Fruit fly (Drosophila melanogaster): ENCODE measurements around the gene Srp54.

Gene Srp54

dm6 chr2L:9943521-9943920 lies 30.8 kb downstream of the Srp54 start:
- TF ChIP-seq CG17801 (GFP tag; optimal IDR thresholded peaks at IDR 0.05; ENCODE audit: partially characterized antibody) = no peak

dm6 chr2L:9945086-9945485 lies 32.4 kb downstream of the Srp54 start:
- no peak for TF ChIP-seq CG17801 (GFP tag; optimal IDR thresholded peaks at IDR 0.05; ENCODE audit: partially characterized antibody)

dm6 chr2L:9946051-9946450 lies 33.3 kb downstream of the Srp54 start:
- TF ChIP-seq CG17801 (GFP tag; optimal IDR thresholded peaks at IDR 0.05; ENCODE audit: partially characterized antibody) = no peak

dm6 chr2L:9947265-9947664 lies 34.6 kb downstream of the Srp54 start, which contains the start of gene CG5853:
Gene CG5853, minus strand, starts transcription at chr2L:9947648.
- TF ChIP-seq CG17801 (GFP tag; optimal IDR thresholded peaks at IDR 0.05; ENCODE audit: partially characterized antibody) = peak; percentile 66

- no peak for TF ChIP-seq CG17801 (GFP tag; optimal IDR thresholded peaks at IDR 0.05; ENCODE audit: partially characterized antibody)
These were observed 35.2 kb downstream of the Srp54 start for dm6 chr2L:9947738-9948519.

dm6 chr2L:9948520-9948858 lies 35.8 kb downstream of the Srp54 start:
- TF ChIP-seq CG17801 (GFP tag; optimal IDR thresholded peaks at IDR 0.05; ENCODE audit: partially characterized antibody) = no peak

- no peak for TF ChIP-seq CG17801 (GFP tag; optimal IDR thresholded peaks at IDR 0.05; ENCODE audit: partially characterized antibody)
These were observed 36.7 kb downstream of the Srp54 start for dm6 chr2L:9949178-9950062.

- peak; percentile 94 for TF ChIP-seq CG17801 (GFP tag; optimal IDR thresholded peaks at IDR 0.05; ENCODE audit: partially characterized antibody)
These were observed 41.4 kb downstream of the Srp54 start, which contains the start of the genes CG13126 and CG4709 for dm6 chr2L:9954119-9954518. Gene CG13126, minus strand, starts transcription at chr2L:9954181. Gene CG4709, plus strand, starts transcription at chr2L:9954325.

dm6 chr2L:9954696-9955095 lies 42.0 kb downstream of the Srp54 start:
- TF ChIP-seq CG17801 (GFP tag; optimal IDR thresholded peaks at IDR 0.05; ENCODE audit: partially characterized antibody) = no peak

- TF ChIP-seq CG17801 (GFP tag; optimal IDR thresholded peaks at IDR 0.05; ENCODE audit: partially characterized antibody) = peak; percentile 96
These were observed 44.4 kb downstream of the Srp54 start, which contains the start of the genes CG4658 and CG5846 for dm6 chr2L:9956993-9957652. Gene CG4658, plus strand, starts transcription at chr2L:9957132. Gene CG5846, minus strand, starts transcription at chr2L:9957237.

- TF ChIP-seq CG17801 (GFP tag; optimal IDR thresholded peaks at IDR 0.05; ENCODE audit: partially characterized antibody) = no peak
These were observed 48.0 kb downstream of the Srp54 start for dm6 chr2L:9960758-9961157.

dm6 chr2L:9963603-9964042 lies 50.9 kb downstream of the Srp54 start, which contains the start of gene CG5850:
Gene CG5850, minus strand, starts transcription at chr2L:9963949.
- peak; percentile 18 for TF ChIP-seq CG17801 (GFP tag; optimal IDR thresholded peaks at IDR 0.05; ENCODE audit: partially characterized antibody)

Data from ovary, adult (tissue).